Worm (Caenorhabditis elegans) whole organism, mixed stage, embryonic: Measurements from ENCODE around the gene H06A10.1.

Source experiments
- M03D4.4 ChIP-seq: sonication (generic microtip); optimal IDR thresholded peaks from 2 replicates; lab custom pipeline; 2017; ENCODE audit warnings: mild to moderate bottlenecking, missing genetic modification characterization, missing compliant biosample characterization
- bed-3 ChIP-seq: fragments of 200-800 bp; sonication (Bioruptor generic); optimal IDR thresholded peaks from 3 replicates; lab custom pipeline; 2018; ENCODE audit warnings: mild to moderate bottlenecking, missing genetic modification characterization, moderate library complexity, missing compliant biosample characterization
- blmp-1 ChIP-seq: fragments of 150-350 bp; optimal IDR thresholded peaks from 2 replicates; lab custom pipeline; 2014; ENCODE audit warnings: missing biosample characterization, missing genetic modification characterization
- ceh-39 ChIP-seq: fragments of 150-350 bp; optimal IDR thresholded peaks from 2 replicates; lab custom pipeline; 2014; ENCODE audit warnings: missing biosample characterization, missing genetic modification characterization
- ceh-43 ChIP-seq: fragments of 200-800 bp; sonication (Bioruptor generic); optimal IDR thresholded peaks from 2 replicates; lab custom pipeline; 2018; ENCODE audit warnings: mild to moderate bottlenecking, missing genetic modification characterization, moderate library complexity, missing compliant biosample characterization
- ceh-83 ChIP-seq: fragments of 200-800 bp; sonication (Bioruptor generic); optimal IDR thresholded peaks from 2 replicates; lab custom pipeline; 2018; ENCODE audit warnings: mild to moderate bottlenecking, missing genetic modification characterization, missing compliant biosample characterization
- ces-1 ChIP-seq: fragments of 150-350 bp; optimal IDR thresholded peaks from 2 replicates; lab custom pipeline; 2014; ENCODE audit warnings: missing biosample characterization, missing genetic modification reagents, missing genetic modification characterization
- cnd-1 ChIP-seq: fragments of 200-800 bp; sonication (Bioruptor generic); optimal IDR thresholded peaks from 2 replicates; lab custom pipeline; 2018; ENCODE audit warnings: mild to moderate bottlenecking, missing genetic modification characterization, missing compliant biosample characterization
- drap-1 ChIP-seq: fragments of 200-800 bp; sonication (Bioruptor generic); optimal IDR thresholded peaks from 3 replicates; lab custom pipeline; 2018; ENCODE audit warnings: mild to moderate bottlenecking, missing genetic modification characterization, missing compliant biosample characterization
- elt-1 ChIP-seq: sonication (generic microtip); optimal IDR thresholded peaks from 2 replicates; lab custom pipeline; 2017; ENCODE audit warnings: missing genetic modification characterization, mild to moderate bottlenecking, missing compliant biosample characterization, antibody characterized with exemption, moderate library complexity, borderline replicate concordance; ENCODE audit not compliant: insufficient read depth
- elt-3 ChIP-seq: fragments of 150-350 bp; optimal IDR thresholded peaks from 2 replicates; lab custom pipeline; 2014; ENCODE audit warnings: missing biosample characterization, missing genetic modification characterization
- flh-1 ChIP-seq: fragments of 200-800 bp; sonication (Bioruptor generic); optimal IDR thresholded peaks from 2 replicates; lab custom pipeline; 2018; ENCODE audit warnings: mild to moderate bottlenecking, missing genetic modification characterization, moderate library complexity, missing compliant biosample characterization
- ham-2 ChIP-seq: fragments of 200-800 bp; sonication (Bioruptor generic); optimal IDR thresholded peaks from 2 replicates; lab custom pipeline; 2018; ENCODE audit warnings: mild to moderate bottlenecking, missing genetic modification characterization, missing compliant biosample characterization
- hlh-1 ChIP-seq: fragments of 150-350 bp; optimal IDR thresholded peaks from 2 replicates; lab custom pipeline; 2014; ENCODE audit warnings: missing biosample characterization, missing genetic modification reagents, missing genetic modification characterization
- lin-13 ChIP-seq: fragments of 150-350 bp; optimal IDR thresholded peaks from 2 replicates; lab custom pipeline; 2014; ENCODE audit warnings: missing biosample characterization, missing genetic modification characterization
- lin-32 ChIP-seq: fragments of 200-800 bp; sonication (Bioruptor generic); optimal IDR thresholded peaks from 2 replicates; lab custom pipeline; 2018; ENCODE audit warnings: mild to moderate bottlenecking, missing genetic modification characterization, missing compliant biosample characterization
- lsy-2 ChIP-seq: fragments of 150-350 bp; optimal IDR thresholded peaks from 2 replicates; lab custom pipeline; 2014; ENCODE audit warnings: missing biosample characterization, missing genetic modification characterization
- mab-5 ChIP-seq: fragments of 150-350 bp; optimal IDR thresholded peaks from 2 replicates; lab custom pipeline; 2014; ENCODE audit warnings: missing biosample characterization, missing genetic modification characterization
- mep-1 ChIP-seq: fragments of 150-350 bp; optimal IDR thresholded peaks from 2 replicates; lab custom pipeline; 2017; ENCODE audit warnings: missing biosample characterization, missing genetic modification reagents, missing genetic modification characterization, inconsistent platforms
- mls-2 ChIP-seq: sonication (generic microtip); optimal IDR thresholded peaks from 2 replicates; lab custom pipeline; 2016; ENCODE audit warnings: mild to moderate bottlenecking, missing genetic modification characterization, moderate library complexity, missing compliant biosample characterization
- nhr-12 ChIP-seq: fragments of 150-350 bp; optimal IDR thresholded peaks from 2 replicates; lab custom pipeline; 2014; ENCODE audit warnings: missing biosample characterization, missing genetic modification characterization
- nhr-2 ChIP-seq: fragments of 150-350 bp; optimal IDR thresholded peaks from 2 replicates; lab custom pipeline; 2014; ENCODE audit warnings: missing biosample characterization, missing genetic modification characterization
- nhr-237 ChIP-seq: fragments of 150-350 bp; optimal IDR thresholded peaks from 2 replicates; lab custom pipeline; 2014; ENCODE audit warnings: missing biosample characterization, missing genetic modification characterization
- nhr-28 ChIP-seq: fragments of 150-350 bp; optimal IDR thresholded peaks from 2 replicates; lab custom pipeline; 2014; ENCODE audit warnings: missing biosample characterization, missing genetic modification characterization
- nhr-76 ChIP-seq: sonication (generic microtip); optimal IDR thresholded peaks from 2 replicates; lab custom pipeline; 2017; ENCODE audit warnings: missing biosample characterization, missing genetic modification characterization
- pha-4 ChIP-seq: fragments of 150-350 bp; optimal IDR thresholded peaks from 2 replicates; lab custom pipeline; 2018; ENCODE audit warnings: missing biosample characterization, missing genetic modification reagents, missing genetic modification characterization
- sem-2 ChIP-seq: fragments of 200-800 bp; sonication (Bioruptor generic); optimal IDR thresholded peaks from 2 replicates; lab custom pipeline; 2018; ENCODE audit warnings: mild to moderate bottlenecking, missing genetic modification characterization, missing compliant biosample characterization
- snpc-4 ChIP-seq: fragments of 150-350 bp; optimal IDR thresholded peaks from 2 replicates; lab custom pipeline; 2014; ENCODE audit warnings: missing biosample characterization, missing genetic modification characterization
- sptf-1 ChIP-seq: sonication (generic microtip); optimal IDR thresholded peaks from 2 replicates; lab custom pipeline; 2017; ENCODE audit warnings: mild to moderate bottlenecking, missing genetic modification characterization, moderate library complexity, missing compliant biosample characterization
- tbx-8 ChIP-seq: fragments of 200-800 bp; sonication (Bioruptor generic); optimal IDR thresholded peaks from 2 replicates; lab custom pipeline; 2018; ENCODE audit warnings: mild to moderate bottlenecking, missing genetic modification characterization, moderate library complexity, missing compliant biosample characterization
- unc-120 ChIP-seq: sonication (generic microtip); optimal IDR thresholded peaks from 2 replicates; lab custom pipeline; 2017; ENCODE audit warnings: missing genetic modification characterization, missing compliant biosample characterization; ENCODE audit not compliant: poor library complexity, severe bottlenecking
- unc-39 ChIP-seq: fragments of 150-350 bp; optimal IDR thresholded peaks from 2 replicates; lab custom pipeline; 2014; ENCODE audit warnings: missing biosample characterization, missing genetic modification characterization
- unc-62 ChIP-seq: fragments of 150-350 bp; optimal IDR thresholded peaks from 2 replicates; lab custom pipeline; 2014; ENCODE audit warnings: missing biosample characterization, missing genetic modification reagents, missing genetic modification characterization
- zip-8 ChIP-seq: fragments of 150-350 bp; optimal IDR thresholded peaks from 2 replicates; lab custom pipeline; 2014; ENCODE audit warnings: missing biosample characterization, missing genetic modification characterization
- ztf-11 ChIP-seq: fragments of 150-350 bp; optimal IDR thresholded peaks from 2 replicates; lab custom pipeline; 2014; ENCODE audit warnings: missing biosample characterization, missing genetic modification characterization

The H06A10.1 gene

ce11 chrX:13514384-13514783, 7.1 kb downstream of the H06A10.1 start:
- TF ChIP-seq nhr-237 (peak; percentile 93), ces-1 (GFP tag; lab: Kevin White, UChicago) (peak; percentile 91), sptf-1 (peak; percentile 42), ceh-83 (no peak), lsy-2 (tag; lab: Kevin White, UChicago) (peak; percentile 49)

- TF ChIP-seq snpc-4 (tag; lab: Kevin White, UChicago), result no peak
- peak; percentile 64 for TF ChIP-seq sptf-1
- TF ChIP-seq nhr-28, result no peak
- TF ChIP-seq blmp-1 (tag; lab: Kevin White, UChicago), result no peak
- TF ChIP-seq mab-5 (tag; lab: Kevin White, UChicago), result peak; percentile 25
- no peak for TF ChIP-seq elt-3
- peak; percentile 46 for TF ChIP-seq ces-1 (GFP tag; lab: Kevin White, UChicago)
- TF ChIP-seq ham-2 (GFP tag; lab: Kevin White, UChicago), result peak; percentile 51
- peak; percentile 77 for TF ChIP-seq nhr-2
- peak; percentile 38 for TF ChIP-seq pha-4 (tag; lab: Kevin White, UChicago)
- peak; percentile 39 for TF ChIP-seq lsy-2 (tag; lab: Kevin White, UChicago)
- no peak for TF ChIP-seq sem-2 (GFP tag; lab: Kevin White, UChicago)
- no peak for TF ChIP-seq ceh-39
- TF ChIP-seq flh-1, result no peak
- no peak for TF ChIP-seq nhr-76
- peak; percentile 71 for TF ChIP-seq mep-1 (tag; lab: Kevin White, UChicago)
- TF ChIP-seq drap-1 (GFP tag; lab: Kevin White, UChicago), result no peak
- no peak for TF ChIP-seq ceh-83
- TF ChIP-seq unc-120, result peak; percentile 28
- TF ChIP-seq unc-62 (GFP tag; lab: Kevin White, UChicago), result peak; percentile 72
- peak; percentile 9 for TF ChIP-seq M03D4.4
- peak; percentile 96 for TF ChIP-seq lin-32 (GFP tag; lab: Kevin White, UChicago)
- no peak for TF ChIP-seq zip-8
- no peak for TF ChIP-seq ztf-11 (tag; lab: Kevin White, UChicago)
- TF ChIP-seq hlh-1 (tag; lab: Kevin White, UChicago), result peak; percentile 87
- TF ChIP-seq ceh-43 (GFP tag; lab: Kevin White, UChicago), result no peak
- TF ChIP-seq bed-3 (GFP tag; lab: Kevin White, UChicago), result no peak
- peak; percentile 85 for TF ChIP-seq cnd-1 (tag; lab: Kevin White, UChicago)
- TF ChIP-seq tbx-8, result no peak
- TF ChIP-seq nhr-12 (tag; lab: Kevin White, UChicago), result no peak
- peak; percentile 1 for TF ChIP-seq lin-13 (tag; lab: Kevin White, UChicago)
- TF ChIP-seq nhr-237, result no peak
- TF ChIP-seq mls-2, result peak; percentile 36
- TF ChIP-seq elt-1 (tag; lab: Kevin White, UChicago), result no peak
- no peak for TF ChIP-seq unc-39 (tag; lab: Kevin White, UChicago)
Observed at ce11 chrX:13518861-13519713, 11.8 kb downstream of the H06A10.1 start, which contains the start of the genes cdk-4 and F18H3.1. Gene cdk-4, minus strand, starts transcription at chrX:13518911. Gene F18H3.1, plus strand, starts transcription at chrX:13519663.

ce11 chrX:13525094-13525493, 17.8 kb downstream of the H06A10.1 start:
- TF ChIP-seq ztf-11 (tag; lab: Kevin White, UChicago) (no peak), nhr-2 (peak; percentile 59), zip-8 (peak; percentile 92)
